Fruit fly (Drosophila melanogaster): ENCODE measurements around the gene Jon25Bii.

Jon25Bii gene

dm6 chr2L:5000919-5001581 lies 48.1 kb upstream of the Jon25Bii start (continued):
- TF ChIP-seq CoRest (tag; optimal IDR thresholded peaks at IDR 0.05) (peak; percentile 3), grau (tag; optimal IDR thresholded peaks at IDR 0.05) (peak; percentile 94), cad (GFP tag; optimal IDR thresholded peaks at IDR 0.05) (peak; percentile 34), E2f1 (GFP tag; IDR thresholded peaks at IDR 0.05) (peak; percentile 28), gsb-n (tag; optimal IDR thresholded peaks at IDR 0.05) (no peak), MBD-R2 (GFP tag; IDR thresholded peaks at IDR 0.05) (peak; percentile 47; the same call in 1 of the 2 replicates), rib (GFP tag; IDR thresholded peaks at IDR 0.05) (peak; percentile 84), Ada2b (GFP tag; IDR thresholded peaks at IDR 0.05) (peak; percentile 56; the same call in 1 of the 2 replicates), YL-1 (GFP tag; optimal IDR thresholded peaks at IDR 0.05) (peak; percentile 6), yki (optimal IDR thresholded peaks at IDR 0.05) (peak; percentile 21), Eip74EF (GFP tag; optimal IDR thresholded peaks at IDR 0.05) (peak in 1 of 2 experiments; percentile 100), CG10543 (GFP tag; optimal IDR thresholded peaks at IDR 0.05) (peak; percentile 64), CG2116 (GFP tag; optimal IDR thresholded peaks at IDR 0.05) (no peak), lov (optimal IDR thresholded peaks at IDR 0.05) (no peak), lov (GFP tag; IDR thresholded peaks at IDR 0.05) (peak; percentile 73; the same call in 2 of the 3 replicates), row (GFP tag; IDR thresholded peaks at IDR 0.05) (no peak; the same call in 2 of the 3 replicates), pfk (GFP tag; optimal IDR thresholded peaks at IDR 0.05) (no peak), otp (GFP tag; IDR thresholded peaks at IDR 0.05) (peak; percentile 65; the same call in 2 of the 3 replicates), CG11695 (GFP tag; IDR thresholded peaks at IDR 0.05) (peak; percentile 6; the same call in 1 of the 3 replicates), Rx (GFP tag; IDR thresholded peaks at IDR 0.05) (peak; percentile 76), Optix (GFP tag; IDR thresholded peaks at IDR 0.05) (peak; percentile 23; the same call in 2 of the 3 replicates), gro (GFP tag; optimal IDR thresholded peaks at IDR 0.05) (no peak), Doc3 (GFP tag; IDR thresholded peaks at IDR 0.05; ENCODE audit: partially characterized antibody) (no peak), CG8281 (tag; optimal IDR thresholded peaks at IDR 0.05) (peak; percentile 58), CG17361 (GFP tag; IDR thresholded peaks at IDR 0.05) (peak; percentile 5; the same call in 1 of the 3 replicates), CG11085 (GFP tag; IDR thresholded peaks at IDR 0.05) (peak; percentile 51), CG4404 (GFP tag; IDR thresholded peaks at IDR 0.05) (peak; percentile 29; the same call in 1 of the 2 replicates), gfzf (GFP tag; optimal IDR thresholded peaks at IDR 0.05) (no peak), ase (GFP tag; IDR thresholded peaks at IDR 0.05) (peak; percentile 44; the same call in 2 of the 3 replicates), Mrtf (GFP tag; IDR thresholded peaks at IDR 0.05) (peak; percentile 26; the same call in 2 of the 3 replicates), CG6689 (GFP tag; IDR thresholded peaks at IDR 0.05) (peak; percentile 12; the same call in 1 of the 2 replicates), D19B (GFP tag; optimal IDR thresholded peaks at IDR 0.05) (no peak), slbo (GFP tag; IDR thresholded peaks at IDR 0.05) (peak; percentile 67), Side (GFP tag; optimal IDR thresholded peaks at IDR 0.05) (no peak), Nf-YC (tag; optimal IDR thresholded peaks at IDR 0.05) (peak; percentile 20), aop (GFP tag; IDR thresholded peaks at IDR 0.05) (0 out of 2 replicates have a peak, but pooled peaks have one; percentile 43), wor (GFP tag; IDR thresholded peaks at IDR 0.05) (0 out of 2 replicates have a peak, but pooled peaks have one; percentile 12), CG6654 (GFP tag; optimal IDR thresholded peaks at IDR 0.05) (peak; percentile 86), CG8478 (optimal IDR thresholded peaks at IDR 0.05) (peak; percentile 92), ewg (GFP tag; optimal IDR thresholded peaks at IDR 0.05) (no peak), CG10366 (GFP tag; IDR thresholded peaks at IDR 0.05) (peak; percentile 34), pita (GFP tag; optimal IDR thresholded peaks at IDR 0.05) (no peak), sug (tag; optimal IDR thresholded peaks at IDR 0.05) (peak; percentile 41), Dll (GFP tag; IDR thresholded peaks at IDR 0.05; ENCODE audit: partially characterized antibody) (no peak), CG31388 (GFP tag; optimal IDR thresholded peaks at IDR 0.05) (no peak), pan (optimal IDR thresholded peaks at IDR 0.05) (no peak), pan (GFP tag; optimal IDR thresholded peaks at IDR 0.05 in 1 of 2, IDR thresholded peaks at IDR 0.05 in 1 of 2) (peak in 1 of 2 experiments; percentile 65), en (GFP tag; optimal IDR thresholded peaks at IDR 0.05) (no peak), Hmx (GFP tag; optimal IDR thresholded peaks at IDR 0.05) (no peak), HmgZ (tag; optimal IDR thresholded peaks at IDR 0.05) (peak; percentile 17), shn (GFP tag; optimal IDR thresholded peaks at IDR 0.05) (no peak)

Data from whole organism, embryonic.